Worm (Caenorhabditis elegans) whole organism, midembryonic: ENCODE data around the gene osm-9.

Source experiments
- ref-1 ChIP-seq: fragments of 200-800 bp; sonication (Bioruptor generic); conservative IDR thresholded peaks from 2 replicates; pipeline ENCODE4 v1.3.6; 2022; ENCODE audit warnings: missing genetic modification reagents, missing genetic modification characterization, missing compliant biosample characterization
- ztf-23 ChIP-seq: fragments of 200-800 bp; sonication (Bioruptor generic); IDR thresholded peaks from 2 replicates; pipeline ENCODE4 v1.3.6; 2022; ENCODE audit warnings: missing genetic modification reagents, missing genetic modification characterization, missing compliant biosample characterization

- TF ChIP-seq ztf-23 (no peak), ref-1 (no peak)
Observed at ce11 chrIV:3557331-3557730, at the start of gene osm-9.
